Worm (Caenorhabditis elegans): Measurements from ENCODE around the gene R07B1.6.

- TF ChIP-seq T07F8.4 (tag; optimal IDR thresholded peaks at IDR 0.05) (no peak), hlh-12 (tag; optimal IDR thresholded peaks at IDR 0.05) (no peak), somi-1 (GFP tag; optimal IDR thresholded peaks at IDR 0.05) (no peak)
Measured at ce11 chrX:9872554-9872953, 6.1 kb downstream of the R07B1.6 start, which contains the start of gene R07B1.8.

Measured in whole organism, young adult.